Worm (Caenorhabditis elegans) whole organism, L1 larva: ENCODE measurements around the gene str-68.

ENCODE experiments used
- C16A3.4 ChIP-seq: fragments of 150-350 bp; optimal IDR thresholded peaks from 2 replicates; lab custom pipeline; 2014; ENCODE audit warnings: missing biosample characterization, missing genetic modification characterization
- blmp-1 ChIP-seq: fragments of 150-350 bp; optimal IDR thresholded peaks from 2 replicates; lab custom pipeline; 2014; ENCODE audit warnings: missing biosample characterization, missing genetic modification characterization
- ceh-63 ChIP-seq: fragments of 200-800 bp; sonication (Bioruptor generic); optimal IDR thresholded peaks from 2 replicates; lab custom pipeline; 2018; ENCODE audit warnings: mild to moderate bottlenecking, missing genetic modification characterization, missing compliant biosample characterization
- ceh-8 ChIP-seq: fragments of 200-800 bp; sonication (Bioruptor generic); optimal IDR thresholded peaks from 2 replicates; lab custom pipeline; 2018; ENCODE audit warnings: mild to moderate bottlenecking, missing genetic modification characterization, moderate library complexity, missing compliant biosample characterization
- ceh-82 ChIP-seq, 3 experiments: fragments of 150-350 bp in 1 of 3; sonication (generic microtip) in 2 of 3; optimal IDR thresholded peaks; 2 replicates each; lab custom pipeline; 2014 to 2017; ENCODE audit warnings: missing biosample characterization in 3 of 3, missing genetic modification characterization in 3 of 3
- ceh-90 ChIP-seq: sonication (generic microtip); optimal IDR thresholded peaks from 2 replicates; lab custom pipeline; 2016; ENCODE audit warnings: missing genetic modification characterization, missing compliant biosample characterization
- dpl-1 ChIP-seq, 3 experiments: fragments of 150-350 bp in 2 of 3; sonication (generic microtip) in 1 of 3; optimal IDR thresholded peaks; 2 replicates each; lab custom pipeline; 2014 to 2017; ENCODE audit warnings: missing biosample characterization in 3 of 3, missing genetic modification characterization in 3 of 3, missing genetic modification reagents in 3 of 3
- dsc-1 ChIP-seq: sonication (generic microtip); optimal IDR thresholded peaks from 2 replicates; lab custom pipeline; 2016; ENCODE audit warnings: mild to moderate bottlenecking, missing genetic modification characterization, missing compliant biosample characterization
- efl-3 ChIP-seq: fragments of 200-800 bp; sonication (Bioruptor generic); optimal IDR thresholded peaks from 2 replicates; lab custom pipeline; 2018; ENCODE audit warnings: mild to moderate bottlenecking, missing genetic modification characterization, missing compliant biosample characterization
- egl-13 ChIP-seq: sonication (generic microtip); optimal IDR thresholded peaks from 2 replicates; lab custom pipeline; 2016; ENCODE audit warnings: missing genotype, missing genetic modification reagents, missing genetic modification characterization, missing compliant biosample characterization
- egl-27 ChIP-seq, 2 experiments: fragments of 150-350 bp in 1 of 2; sonication (generic microtip); optimal IDR thresholded peaks; 3 replicates each; lab custom pipeline; 2017 to 2018; ENCODE audit warnings: missing biosample characterization in 2 of 2, missing genetic modification characterization in 2 of 2, missing genetic modification reagents in 2 of 2
- elt-2 ChIP-seq: sonication (generic microtip); optimal IDR thresholded peaks from 2 replicates; lab custom pipeline; 2016; ENCODE audit warnings: missing genetic modification characterization, mild to moderate bottlenecking, inconsistent platforms, missing compliant biosample characterization, missing genetic modification reagents
- ets-5 ChIP-seq: fragments of 200-800 bp; sonication (Bioruptor generic); IDR thresholded peaks from 2 replicates; pipeline ENCODE4 v1.3.6; 2022; ENCODE audit warnings: missing genetic modification characterization, missing compliant biosample characterization
- fkh-4 ChIP-seq: sonication (generic microtip); optimal IDR thresholded peaks from 2 replicates; lab custom pipeline; 2016; ENCODE audit warnings: missing compliant biosample characterization, missing genetic modification characterization, borderline replicate concordance
- hlh-17 ChIP-seq: fragments of 200-800 bp; sonication (Bioruptor generic); optimal IDR thresholded peaks from 2 replicates; lab custom pipeline; 2018; ENCODE audit warnings: missing genetic modification characterization, mild to moderate bottlenecking, missing compliant biosample characterization, moderate library complexity, borderline replicate concordance
- hlh-4 ChIP-seq: sonication (generic microtip); optimal IDR thresholded peaks from 2 replicates; lab custom pipeline; 2016; ENCODE audit warnings: mild to moderate bottlenecking, missing genetic modification characterization, missing compliant biosample characterization
- irx-1 ChIP-seq: sonication (generic microtip); optimal IDR thresholded peaks from 2 replicates; lab custom pipeline; 2016; ENCODE audit warnings: missing genetic modification characterization, missing compliant biosample characterization
- lin-14 ChIP-seq: fragments of 200-800 bp; sonication (Bioruptor generic); optimal IDR thresholded peaks from 2 replicates; lab custom pipeline; 2018; ENCODE audit warnings: mild to moderate bottlenecking, missing genetic modification characterization, moderate library complexity, missing compliant biosample characterization
- lin-15B ChIP-seq: fragments of 150-350 bp; sonication (generic microtip); optimal IDR thresholded peaks from 3 replicates; lab custom pipeline; 2014; ENCODE audit warnings: missing biosample characterization, missing genetic modification characterization
- lin-35 ChIP-seq, 2 experiments: fragments of 150-350 bp; optimal IDR thresholded peaks; 2 replicates each; lab custom pipeline; 2014; ENCODE audit warnings: missing biosample characterization in 2 of 2, missing genetic modification characterization in 2 of 2, missing genetic modification reagents in 2 of 2
- lir-3 ChIP-seq: sonication (generic microtip); optimal IDR thresholded peaks from 2 replicates; lab custom pipeline; 2016; ENCODE audit warnings: mild to moderate bottlenecking, missing genetic modification characterization, moderate library complexity, missing compliant biosample characterization; ENCODE audit not compliant: poor library complexity
- mef-2 ChIP-seq: fragments of 150-350 bp; optimal IDR thresholded peaks from 2 replicates; lab custom pipeline; 2014; ENCODE audit warnings: missing biosample characterization, missing genetic modification characterization
- mep-1 ChIP-seq: fragments of 150-350 bp; optimal IDR thresholded peaks from 2 replicates; lab custom pipeline; 2014; ENCODE audit warnings: missing biosample characterization, missing genetic modification characterization
- nhr-19 ChIP-seq: fragments of 200-800 bp; sonication (Bioruptor generic); conservative IDR thresholded peaks from 2 replicates; pipeline ENCODE4 v1.3.6; 2022; ENCODE audit warnings: missing genetic modification characterization, missing compliant biosample characterization
- nhr-20 ChIP-seq: sonication (generic microtip); optimal IDR thresholded peaks from 2 replicates; lab custom pipeline; 2016; ENCODE audit warnings: mild to moderate bottlenecking, missing genetic modification characterization, missing compliant biosample characterization
- nhr-47 ChIP-seq: sonication (generic microtip); optimal IDR thresholded peaks from 2 replicates; lab custom pipeline; 2016; ENCODE audit warnings: mild to moderate bottlenecking, missing genetic modification characterization, moderate library complexity, missing compliant biosample characterization
- nhr-77 ChIP-seq: fragments of 150-350 bp; optimal IDR thresholded peaks from 2 replicates; lab custom pipeline; 2014; ENCODE audit warnings: missing biosample characterization, missing genetic modification characterization
- nhr-90 ChIP-seq: sonication (generic microtip); optimal IDR thresholded peaks from 2 replicates; lab custom pipeline; 2016; ENCODE audit warnings: mild to moderate bottlenecking, missing genetic modification characterization, missing compliant biosample characterization; ENCODE audit not compliant: poor library complexity
- skn-1 ChIP-seq: fragments of 150-350 bp; optimal IDR thresholded peaks from 2 replicates; lab custom pipeline; 2014; ENCODE audit warnings: missing biosample characterization, missing genetic modification characterization
- snu-23 ChIP-seq: sonication (generic microtip); optimal IDR thresholded peaks from 2 replicates; lab custom pipeline; 2016; ENCODE audit warnings: missing genetic modification characterization, missing compliant biosample characterization
- sptf-1 ChIP-seq: fragments of 150-350 bp; optimal IDR thresholded peaks from 2 replicates; lab custom pipeline; 2014; ENCODE audit warnings: missing biosample characterization, missing genetic modification characterization
- tlp-1 ChIP-seq: fragments of 150-350 bp; optimal IDR thresholded peaks from 2 replicates; lab custom pipeline; 2014; ENCODE audit warnings: missing biosample characterization, missing genetic modification characterization
- unc-30 ChIP-seq: sonication (generic microtip); optimal IDR thresholded peaks from 2 replicates; lab custom pipeline; 2017; ENCODE audit warnings: missing biosample characterization, missing genetic modification characterization
- unc-62 ChIP-seq: fragments of 150-350 bp; optimal IDR thresholded peaks from 2 replicates; lab custom pipeline; 2014; ENCODE audit warnings: missing biosample characterization, missing genetic modification reagents, missing genetic modification characterization
- unc-86 ChIP-seq: sonication (generic microtip); optimal IDR thresholded peaks from 2 replicates; lab custom pipeline; 2016; ENCODE audit warnings: missing genetic modification characterization, missing compliant biosample characterization
- unc-98 ChIP-seq: fragments of 200-800 bp; sonication (Bioruptor generic); IDR thresholded peaks from 2 replicates; pipeline ENCODE4 v1.3.6; 2022; ENCODE audit warnings: missing genetic modification characterization, missing compliant biosample characterization
- xbp-1 ChIP-seq: sonication (generic microtip); optimal IDR thresholded peaks from 2 replicates; lab custom pipeline; 2016; ENCODE audit warnings: missing genetic modification characterization, missing compliant biosample characterization
- zip-4 ChIP-seq: fragments of 200-800 bp; sonication (Bioruptor generic); optimal IDR thresholded peaks from 2 replicates; lab custom pipeline; 2018; ENCODE audit warnings: mild to moderate bottlenecking, missing genetic modification characterization, moderate library complexity, missing compliant biosample characterization

str-68 gene

ce11 chrV:3138488-3138887 is 31.1 kb upstream of the str-68 start, which contains the start of the genes irld-3 and F02C9.1:
Gene irld-3, minus strand, starts transcription at chrV:3138588.
Gene F02C9.1, plus strand, starts transcription at chrV:3138703.
- TF ChIP-seq skn-1 (no peak), nhr-90 (tag; lab: Kevin White, UChicago) (no peak)

DNA sequence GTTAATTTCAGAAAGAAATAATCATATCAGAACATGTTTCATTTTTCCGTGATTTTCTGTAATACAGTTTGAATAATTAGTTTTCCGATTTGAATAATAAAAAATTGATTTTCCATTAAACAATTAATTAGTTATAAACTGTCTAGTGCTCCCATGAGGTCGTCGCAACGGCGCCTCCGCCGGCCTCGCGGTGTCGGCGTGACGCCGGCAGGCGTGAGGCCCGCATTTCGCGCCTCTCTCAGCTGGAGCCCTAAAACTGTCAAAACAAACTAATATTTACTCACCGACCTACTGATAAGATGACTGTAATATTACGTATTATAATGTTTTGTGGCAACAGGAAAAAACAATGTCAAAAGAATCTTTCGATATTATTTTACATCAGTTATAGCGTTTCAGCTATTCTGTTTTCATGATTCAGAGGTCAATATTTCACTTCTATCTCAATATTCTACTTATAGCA is 26.0 kb upstream of the str-68 start, which contains the start of gene F02C9.2:
F02C9.2 (plus strand) TSS at position 413 of the 463 bp plus-strand sequence.
- TF ChIP-seq lir-3 (no peak), nhr-47 (no peak), mep-1 (tag; lab: Kevin White, UChicago) (no peak), unc-86 (tag; lab: Kevin White, UChicago) (no peak), dsc-1 (tag; lab: Kevin White, UChicago) (no peak), unc-98 (GFP tag; lab: Robert Waterston, UW) (no peak), lin-14 (GFP tag; lab: Kevin White, UChicago) (no peak), irx-1 (tag; lab: Kevin White, UChicago) (no peak), fkh-4 (tag; lab: Kevin White, UChicago) (no peak), tlp-1 (tag; lab: Kevin White, UChicago) (no peak), unc-30 (tag; lab: Kevin White, UChicago) (no peak), mef-2 (tag; lab: Kevin White, UChicago) (no peak)

ce11 chrV:3132116-3132515 is 24.8 kb upstream of the str-68 start:
- TF ChIP-seq nhr-19 (GFP tag; lab: Robert Waterston, UW) (no peak), ceh-8 (GFP tag; lab: Kevin White, UChicago) (peak; percentile 45)

ce11 chrV:3128803-3129202 is 21.5 kb upstream of the str-68 start, which contains the start of gene tat-6:
Gene tat-6, plus strand, starts transcription at chrV:3129103.
- TF ChIP-seq tlp-1 (tag; lab: Kevin White, UChicago) = no peak
- TF ChIP-seq sptf-1 = no peak
- no peak for TF ChIP-seq dpl-1 (GFP tag; optimal IDR thresholded peaks at IDR 0.05; lab: Kevin White, UChicago)
- no peak for TF ChIP-seq ceh-90 (tag; lab: Kevin White, UChicago)
- no peak for TF ChIP-seq ets-5 (GFP tag; lab: Robert Waterston, UW)
- no peak for TF ChIP-seq hlh-4 (tag; lab: Kevin White, UChicago)
- no peak for TF ChIP-seq mep-1 (tag; lab: Kevin White, UChicago)
- no peak for TF ChIP-seq elt-2 (tag; lab: Kevin White, UChicago)
- no peak for TF ChIP-seq hlh-17 (GFP tag; lab: Kevin White, UChicago)
- no peak for TF ChIP-seq xbp-1 (tag; lab: Kevin White, UChicago)
- TF ChIP-seq egl-13 (tag; lab: Kevin White, UChicago) = no peak
- TF ChIP-seq nhr-77 (tag; lab: Kevin White, UChicago) = no peak
- no peak for TF ChIP-seq ceh-63
- no peak for TF ChIP-seq fkh-4 (tag; lab: Kevin White, UChicago)
- no peak for TF ChIP-seq ceh-8 (GFP tag; lab: Kevin White, UChicago)
- TF ChIP-seq ceh-82 (tag; optimal IDR thresholded peaks at IDR 0.05; lab: Kevin White, UChicago) = no peak
- TF ChIP-seq egl-27 (tag; optimal IDR thresholded peaks at IDR 0.05; lab: Kevin White, UChicago) = no peak
- no peak for TF ChIP-seq lin-15B (tag; lab: Kevin White, UChicago)

ce11 chrV:3127670-3128069 is 20.3 kb upstream of the str-68 start, which contains the start of gene Y73C8C.10:
Gene Y73C8C.10, minus strand, starts transcription at chrV:3127770.
- no peak for TF ChIP-seq mef-2 (tag; lab: Kevin White, UChicago)
- no peak for TF ChIP-seq unc-86 (tag; lab: Kevin White, UChicago)
- no peak for TF ChIP-seq efl-3 (GFP tag; lab: Kevin White, UChicago)
- no peak for TF ChIP-seq lin-15B (tag; lab: Kevin White, UChicago)
- no peak for TF ChIP-seq ets-5 (GFP tag; lab: Robert Waterston, UW)
- TF ChIP-seq blmp-1 = no peak
- no peak for TF ChIP-seq nhr-77 (tag; lab: Kevin White, UChicago)
- no peak for TF ChIP-seq snu-23 (GFP tag; lab: Kevin White, UChicago)
- peak; percentile 28 for TF ChIP-seq nhr-20 (tag; lab: Kevin White, UChicago)
- TF ChIP-seq unc-62 = no peak
- no peak for TF ChIP-seq skn-1
- no peak for TF ChIP-seq unc-98 (GFP tag; lab: Robert Waterston, UW)
- TF ChIP-seq ceh-63 = no peak
- peak in 1 of 2 experiments; percentile 16 for TF ChIP-seq lin-35 (GFP tag; optimal IDR thresholded peaks at IDR 0.05; lab: Kevin White, UChicago)
- TF ChIP-seq zip-4 (GFP tag; lab: Kevin White, UChicago) = no peak
- TF ChIP-seq nhr-90 (tag; lab: Kevin White, UChicago) = no peak
- no peak for TF ChIP-seq C16A3.4 (tag; lab: Kevin White, UChicago)
- TF ChIP-seq, all 84 proteins: peak for 2
